Worm (Caenorhabditis elegans) whole organism, late embryonic: Measurements from ENCODE around the gene ruvb-2.

Source experiments
- F13H6.1 ChIP-seq: sonication (generic microtip); optimal IDR thresholded peaks from 2 replicates; lab custom pipeline; 2016; ENCODE audit warnings: missing genetic modification characterization, missing compliant biosample characterization
- K02D7.2 ChIP-seq: sonication (generic microtip); optimal IDR thresholded peaks from 2 replicates; lab custom pipeline; 2017; ENCODE audit warnings: mild to moderate bottlenecking, missing genetic modification characterization, missing compliant biosample characterization
- Y22D7AL.16 ChIP-seq: sonication (generic microtip); optimal IDR thresholded peaks from 2 replicates; lab custom pipeline; 2016; ENCODE audit warnings: missing genetic modification characterization, missing compliant biosample characterization
- ahr-1 ChIP-seq: sonication (generic microtip); optimal IDR thresholded peaks from 2 replicates; lab custom pipeline; 2016; ENCODE audit warnings: missing genetic modification characterization, missing compliant biosample characterization
- ceh-18 ChIP-seq: sonication (generic microtip); optimal IDR thresholded peaks from 2 replicates; lab custom pipeline; 2016; ENCODE audit warnings: missing genetic modification characterization, missing compliant biosample characterization
- ceh-24 ChIP-seq: sonication (generic microtip); optimal IDR thresholded peaks from 2 replicates; lab custom pipeline; 2016; ENCODE audit warnings: mild to moderate bottlenecking, missing genetic modification characterization, missing compliant biosample characterization
- ceh-30 ChIP-seq: fragments of 150-350 bp; optimal IDR thresholded peaks from 2 replicates; lab custom pipeline; 2014; ENCODE audit warnings: missing biosample characterization, missing genetic modification characterization
- ceh-31 ChIP-seq: sonication (generic microtip); optimal IDR thresholded peaks from 2 replicates; lab custom pipeline; 2016; ENCODE audit warnings: missing genetic modification characterization, missing compliant biosample characterization
- ceh-34 ChIP-seq: sonication (generic microtip); optimal IDR thresholded peaks from 2 replicates; lab custom pipeline; 2016; ENCODE audit warnings: mild to moderate bottlenecking, missing genetic modification characterization, missing compliant biosample characterization
- ceh-48 ChIP-seq: sonication (generic microtip); optimal IDR thresholded peaks from 2 replicates; lab custom pipeline; 2016; ENCODE audit warnings: missing genetic modification characterization, inconsistent platforms, missing compliant biosample characterization
- ceh-6 ChIP-seq: fragments of 200-800 bp; sonication (Bioruptor generic); optimal IDR thresholded peaks from 2 replicates; lab custom pipeline; 2018; ENCODE audit warnings: mild to moderate bottlenecking, missing genetic modification characterization, missing compliant biosample characterization
- ceh-9 ChIP-seq: sonication (generic microtip); optimal IDR thresholded peaks from 2 replicates; lab custom pipeline; 2016; ENCODE audit warnings: mild to moderate bottlenecking, missing genetic modification characterization, inconsistent platforms, missing compliant biosample characterization
- fkh-10 ChIP-seq: fragments of 150-350 bp; optimal IDR thresholded peaks from 2 replicates; lab custom pipeline; 2014; ENCODE audit warnings: missing biosample characterization, missing genetic modification reagents, missing genetic modification characterization
- hlh-30 ChIP-seq: sonication (generic microtip); optimal IDR thresholded peaks from 2 replicates; lab custom pipeline; 2017; ENCODE audit warnings: antibody characterized with exemption, missing genetic modification characterization, missing compliant biosample characterization; ENCODE audit not compliant: insufficient read depth
- lin-11 ChIP-seq: fragments of 200-800 bp; sonication (Bioruptor generic); optimal IDR thresholded peaks from 2 replicates; lab custom pipeline; 2018; ENCODE audit warnings: mild to moderate bottlenecking, missing genetic modification characterization, missing compliant biosample characterization
- madf-2 ChIP-seq: sonication (generic microtip); optimal IDR thresholded peaks from 2 replicates; lab custom pipeline; 2017; ENCODE audit warnings: missing genetic modification characterization, missing compliant biosample characterization
- nfya-1 ChIP-seq: sonication (generic microtip); optimal IDR thresholded peaks from 2 replicates; lab custom pipeline; 2017; ENCODE audit warnings: missing genetic modification characterization, mild to moderate bottlenecking, missing compliant biosample characterization, antibody characterized with exemption, moderate library complexity
- nhr-11 ChIP-seq: fragments of 150-350 bp; optimal IDR thresholded peaks from 2 replicates; lab custom pipeline; 2014; ENCODE audit warnings: missing biosample characterization, missing genetic modification characterization
- npax-4 ChIP-seq: sonication (generic microtip); optimal IDR thresholded peaks from 2 replicates; lab custom pipeline; 2016; ENCODE audit warnings: missing genetic modification characterization, missing compliant biosample characterization
- odd-2 ChIP-seq: sonication (generic microtip); optimal IDR thresholded peaks from 2 replicates; lab custom pipeline; 2017; ENCODE audit warnings: antibody characterized with exemption, mild to moderate bottlenecking, missing genetic modification characterization, missing compliant biosample characterization
- pag-3 ChIP-seq: sonication (generic microtip); optimal IDR thresholded peaks from 2 replicates; lab custom pipeline; 2016; ENCODE audit warnings: missing compliant biosample characterization, missing genetic modification characterization, borderline replicate concordance
- pqm-1 ChIP-seq: sonication (generic microtip); optimal IDR thresholded peaks from 2 replicates; lab custom pipeline; 2016; ENCODE audit warnings: missing genetic modification characterization, missing compliant biosample characterization
- pros-1 ChIP-seq: fragments of 150-350 bp; optimal IDR thresholded peaks from 2 replicates; lab custom pipeline; 2014; ENCODE audit warnings: missing biosample characterization, missing genetic modification reagents, missing genetic modification characterization
- rnt-1 ChIP-seq: sonication (generic microtip); optimal IDR thresholded peaks from 2 replicates; lab custom pipeline; 2016; ENCODE audit warnings: missing genetic modification characterization, missing compliant biosample characterization
- sdc-2 ChIP-seq: sonication (generic microtip); optimal IDR thresholded peaks from 2 replicates; lab custom pipeline; 2016; ENCODE audit warnings: missing genotype, missing genetic modification characterization, missing compliant biosample characterization
- sox-4 ChIP-seq: sonication (generic microtip); optimal IDR thresholded peaks from 2 replicates; lab custom pipeline; 2017; ENCODE audit warnings: mild to moderate bottlenecking, missing genetic modification characterization, inconsistent platforms, missing compliant biosample characterization
- tbx-2 ChIP-seq: sonication (generic microtip); optimal IDR thresholded peaks from 2 replicates; lab custom pipeline; 2016; ENCODE audit warnings: missing genetic modification characterization, missing compliant biosample characterization
- ttx-3 ChIP-seq: sonication (generic microtip); optimal IDR thresholded peaks from 2 replicates; lab custom pipeline; 2016; ENCODE audit warnings: missing genetic modification reagents, missing genetic modification characterization, missing compliant biosample characterization
- unc-3 ChIP-seq, 2 experiments: fragments of 200-800 bp in 1 of 2; sonication (Bioruptor generic) in 1 of 2; sonication (generic microtip) in 1 of 2; conservative IDR thresholded peaks in 1 of 2; optimal IDR thresholded peaks in 1 of 2; 2 replicates each; pipeline versions ENCODE4 v1.3.6 to Lab custom; 2016 to 2022; ENCODE audit warnings: missing compliant biosample characterization in 2 of 2, missing genetic modification characterization in 2 of 2, missing genetic modification reagents in 1 of 2
- unc-42 ChIP-seq: sonication (generic microtip); optimal IDR thresholded peaks from 2 replicates; lab custom pipeline; 2016; ENCODE audit warnings: missing genotype, missing genetic modification characterization, missing compliant biosample characterization
- unc-55 ChIP-seq: sonication (generic microtip); optimal IDR thresholded peaks from 2 replicates; lab custom pipeline; 2017; ENCODE audit warnings: missing biosample characterization, missing genetic modification reagents, missing genetic modification characterization
- unc-86 ChIP-seq: sonication (generic microtip); optimal IDR thresholded peaks from 2 replicates; lab custom pipeline; 2016; ENCODE audit warnings: missing genetic modification characterization, missing compliant biosample characterization
- zip-5 ChIP-seq: sonication (generic microtip); optimal IDR thresholded peaks from 2 replicates; lab custom pipeline; 2016; ENCODE audit warnings: missing genetic modification characterization, missing compliant biosample characterization

ruvb-2 gene

DNA sequence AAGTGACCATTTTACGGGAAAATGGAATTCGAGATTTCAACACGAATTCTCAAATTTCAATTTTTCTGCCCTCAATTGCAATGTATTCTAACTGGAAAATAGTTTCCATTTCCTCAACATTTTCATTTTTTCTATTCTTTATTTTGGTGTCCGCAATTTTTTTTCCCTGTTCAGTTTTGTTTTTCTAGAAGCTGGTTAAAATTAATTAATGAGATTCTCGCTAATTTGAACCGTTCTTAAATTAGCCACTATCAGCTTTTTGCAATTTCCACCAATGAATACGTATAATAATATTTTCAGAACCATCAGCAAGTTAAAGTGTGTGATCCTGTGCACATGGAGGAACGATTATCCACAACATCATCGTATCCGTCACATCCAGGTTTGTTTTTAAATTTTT, 38.1 kb upstream of the ruvb-2 start, which contains the start of gene jnk-1:
Gene jnk-1, plus strand, starts transcription at position 301 of the 400 bp plus-strand sequence.
- TF ChIP-seq ceh-9, result no peak
- no peak for TF ChIP-seq Y22D7AL.16 (tag; lab: Kevin White, UChicago)
- TF ChIP-seq hlh-30 (tag; lab: Kevin White, UChicago), result no peak
- TF ChIP-seq unc-86 (tag; lab: Kevin White, UChicago), result no peak
- TF ChIP-seq sdc-2 (tag; lab: Kevin White, UChicago), result no peak
- TF ChIP-seq fkh-10 (GFP tag; lab: Kevin White, UChicago), result no peak
- TF ChIP-seq ahr-1 (tag; lab: Kevin White, UChicago), result no peak
- TF ChIP-seq zip-5, result no peak
- no peak for TF ChIP-seq nfya-1 (tag; lab: Kevin White, UChicago)
- TF ChIP-seq ceh-18 (tag; lab: Kevin White, UChicago), result no peak
- TF ChIP-seq tbx-2, result no peak

DNA sequence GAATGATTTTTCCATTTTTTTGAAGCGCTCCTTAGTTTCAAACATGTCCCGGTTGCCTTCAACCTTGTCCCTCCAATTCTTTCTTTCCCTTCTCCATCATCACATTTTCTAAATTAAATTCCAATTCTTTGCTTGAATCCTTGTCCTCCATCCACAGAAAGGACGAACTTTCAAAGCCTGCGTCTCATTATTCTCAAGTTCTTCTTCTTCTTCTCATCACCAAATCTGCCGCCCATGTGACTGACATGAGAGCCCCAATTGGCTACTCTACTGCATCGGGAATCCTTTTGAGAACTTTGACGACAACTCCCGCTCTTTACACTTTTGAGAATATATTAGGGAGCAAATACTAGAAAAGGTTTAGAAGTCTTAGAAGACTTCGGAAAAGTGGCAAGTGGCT, 37.5 kb upstream of the ruvb-2 start:
- TF ChIP-seq sox-4 (tag; lab: Kevin White, UChicago) (no peak), ceh-6 (no peak), npax-4 (tag; lab: Kevin White, UChicago) (no peak), nfya-1 (tag; lab: Kevin White, UChicago) (peak; percentile 52), unc-42 (tag; lab: Kevin White, UChicago) (peak; percentile 96), sdc-2 (tag; lab: Kevin White, UChicago) (no peak), ceh-31 (tag; lab: Kevin White, UChicago) (peak; percentile 25), tbx-2 (no peak), unc-55 (GFP tag; lab: Kevin White, UChicago) (peak; percentile 32)
- TF ChIP-seq, all 69 proteins: peak for 4

DNA sequence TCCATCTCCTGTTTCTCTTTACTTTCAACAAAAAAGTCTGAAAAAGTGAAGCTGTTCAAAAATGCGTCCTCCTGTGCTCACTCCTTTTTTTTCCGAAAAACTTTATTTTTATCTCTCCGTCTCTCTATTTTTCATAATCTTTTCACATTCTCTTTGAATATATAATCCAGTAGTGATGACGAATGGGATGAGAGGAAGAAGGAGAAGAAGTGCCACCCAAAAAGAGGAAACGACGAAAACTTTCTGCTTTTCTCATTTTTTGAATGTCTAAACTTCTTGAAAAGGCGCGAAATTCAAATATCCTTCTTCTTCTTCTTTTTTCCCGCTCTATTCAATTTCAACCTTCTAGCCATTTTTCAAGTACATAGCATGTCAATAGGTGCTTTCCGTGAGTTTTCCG, 35.5 kb upstream of the ruvb-2 start:
- TF ChIP-seq unc-42 (tag; lab: Kevin White, UChicago) (peak; percentile 25), pros-1 (tag; lab: Kevin White, UChicago) (no peak)

DNA sequence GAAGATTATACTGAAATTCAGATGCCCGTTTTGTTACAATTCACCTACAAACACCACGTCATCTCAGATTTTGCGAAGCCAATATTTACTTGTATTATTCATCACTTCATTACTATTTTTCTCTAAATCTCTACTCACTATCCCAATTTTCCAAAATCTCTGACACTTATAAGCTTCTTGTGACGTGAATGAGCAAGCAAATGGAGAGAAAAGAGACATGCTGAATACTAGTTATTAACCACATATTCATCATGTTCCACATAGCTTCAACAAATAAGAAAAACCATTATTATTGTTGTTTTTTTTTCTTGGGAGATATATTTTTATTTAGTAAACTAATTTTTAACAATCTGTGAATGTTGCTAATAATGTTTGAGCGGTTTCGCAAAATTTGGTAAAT, 32.1 kb upstream of the ruvb-2 start:
- TF ChIP-seq K02D7.2, result no peak
- TF ChIP-seq nhr-11 (tag; lab: Kevin White, UChicago), result no peak
- TF ChIP-seq pag-3 (tag; lab: Kevin White, UChicago), result no peak
- TF ChIP-seq zip-5, result no peak
- no peak for TF ChIP-seq unc-3 (GFP tag; conservative IDR thresholded peaks at IDR 0.05; lab: Robert Waterston, UW)
- no peak for TF ChIP-seq unc-3 (tag; optimal IDR thresholded peaks at IDR 0.05; lab: Kevin White, UChicago)
- no peak for TF ChIP-seq odd-2 (tag; lab: Kevin White, UChicago)
- no peak for TF ChIP-seq unc-55 (GFP tag; lab: Kevin White, UChicago)
- no peak for TF ChIP-seq sox-4 (tag; lab: Kevin White, UChicago)
- TF ChIP-seq npax-4 (tag; lab: Kevin White, UChicago), result no peak
- TF ChIP-seq fkh-10 (GFP tag; lab: Kevin White, UChicago), result no peak
- TF ChIP-seq ceh-34 (tag; lab: Kevin White, UChicago), result no peak
- no peak for TF ChIP-seq ttx-3 (tag; lab: Kevin White, UChicago)
- no peak for TF ChIP-seq unc-86 (tag; lab: Kevin White, UChicago)
- TF ChIP-seq ceh-48 (tag; lab: Kevin White, UChicago), result no peak
- TF ChIP-seq ceh-18 (tag; lab: Kevin White, UChicago), result no peak
- no peak for TF ChIP-seq lin-11 (tag; lab: Kevin White, UChicago)
- TF ChIP-seq nfya-1 (tag; lab: Kevin White, UChicago), result no peak
- TF ChIP-seq tbx-2, result no peak
- TF ChIP-seq, all 69 proteins: peak for 0

DNA sequence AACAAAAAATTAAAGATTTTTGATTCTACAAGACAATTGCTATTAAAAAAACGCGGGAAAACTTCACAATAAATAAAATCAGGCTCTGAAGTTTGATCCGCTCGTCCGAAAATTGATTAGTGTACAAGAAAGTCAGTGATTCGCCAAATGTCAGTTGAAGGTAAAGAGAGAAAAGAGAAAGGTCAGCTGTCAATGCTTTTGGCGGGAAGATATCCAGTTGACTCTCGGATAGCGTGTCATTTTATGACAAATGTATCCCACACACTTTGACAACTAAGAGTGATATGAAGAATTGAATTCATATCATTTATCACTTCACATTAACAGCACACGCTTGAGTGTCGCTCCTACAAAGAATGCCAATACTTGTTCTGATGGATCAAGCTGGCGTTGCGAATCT, 27.6 kb upstream of the ruvb-2 start:
- no peak for TF ChIP-seq ceh-34 (tag; lab: Kevin White, UChicago)
- TF ChIP-seq nhr-11 (tag; lab: Kevin White, UChicago), result no peak
- TF ChIP-seq unc-55 (GFP tag; lab: Kevin White, UChicago), result peak; percentile 69
- no peak for TF ChIP-seq ceh-30 (tag; lab: Kevin White, UChicago)
- TF ChIP-seq ceh-24 (tag; lab: Kevin White, UChicago), result no peak
- TF ChIP-seq K02D7.2, result no peak
- TF ChIP-seq F13H6.1, result no peak
- TF ChIP-seq rnt-1 (tag; lab: Kevin White, UChicago), result peak; percentile 1
- no peak for TF ChIP-seq madf-2 (tag; lab: Kevin White, UChicago)
- no peak for TF ChIP-seq zip-5
- no peak for TF ChIP-seq tbx-2
- TF ChIP-seq pqm-1 (tag; lab: Kevin White, UChicago), result no peak
